Worm (Caenorhabditis elegans): ENCODE measurements around the gene T13F3.8.

- TF ChIP-seq ets-7 (tag; optimal IDR thresholded peaks at IDR 0.05) (no peak), ceh-36 (tag; optimal IDR thresholded peaks at IDR 0.05) (no peak), sea-1 (GFP tag; conservative IDR thresholded peaks at IDR 0.05) (no peak), pes-1 (GFP tag; IDR thresholded peaks at IDR 0.05) (no peak), ama-1 (optimal IDR thresholded peaks at IDR 0.05) (no peak), flt-1 (GFP tag; IDR thresholded peaks at IDR 0.05) (no peak), tbx-37 (GFP tag; conservative IDR thresholded peaks at IDR 0.05) (no peak), hmg-4 (GFP tag; optimal IDR thresholded peaks at IDR 0.05) (no peak), tra-4 (tag; optimal IDR thresholded peaks at IDR 0.05) (no peak), ceh-13 (GFP tag; optimal IDR thresholded peaks at IDR 0.05) (no peak), scrt-1 (GFP tag; IDR thresholded peaks at IDR 0.05) (no peak), hnd-1 (tag; optimal IDR thresholded peaks at IDR 0.05) (no peak), tbx-11 (GFP tag; IDR thresholded peaks at IDR 0.05) (no peak)
Measured at ce11 chrV:16322155-16322554, 52.6 kb downstream of the T13F3.8 start.
